Fruit fly (Drosophila melanogaster) Kc167 (cell line): Measurements from ENCODE around the gene ND-75.

Source experiments
- Myc ChIP-seq: fragments of >200 bp; optimal IDR thresholded peaks from 2 replicates; lab custom pipeline; 2017; ENCODE audit warnings: missing external identifiers
- Sin3A ChIP-seq: fragments of >200 bp; optimal IDR thresholded peaks from 2 replicates; lab custom pipeline; 2018; ENCODE audit warnings: missing external identifiers
- h ChIP-seq: fragments of >200 bp; optimal IDR thresholded peaks from 3 replicates; lab custom pipeline; 2018; ENCODE audit warnings: missing external identifiers
- insv ChIP-seq: fragments of >200 bp; optimal IDR thresholded peaks from 3 replicates; lab custom pipeline; 2018; ENCODE audit warnings: missing external identifiers
- psq ChIP-seq: fragments of >200 bp; optimal IDR thresholded peaks from 2 replicates; lab custom pipeline; 2017; ENCODE audit warnings: missing external identifiers
- ttk ChIP-seq: sonication (Bioruptor generic); optimal IDR thresholded peaks from 2 replicates; lab custom pipeline; 2017; ENCODE audit warnings: missing external identifiers

The ND-75 gene

DNA sequence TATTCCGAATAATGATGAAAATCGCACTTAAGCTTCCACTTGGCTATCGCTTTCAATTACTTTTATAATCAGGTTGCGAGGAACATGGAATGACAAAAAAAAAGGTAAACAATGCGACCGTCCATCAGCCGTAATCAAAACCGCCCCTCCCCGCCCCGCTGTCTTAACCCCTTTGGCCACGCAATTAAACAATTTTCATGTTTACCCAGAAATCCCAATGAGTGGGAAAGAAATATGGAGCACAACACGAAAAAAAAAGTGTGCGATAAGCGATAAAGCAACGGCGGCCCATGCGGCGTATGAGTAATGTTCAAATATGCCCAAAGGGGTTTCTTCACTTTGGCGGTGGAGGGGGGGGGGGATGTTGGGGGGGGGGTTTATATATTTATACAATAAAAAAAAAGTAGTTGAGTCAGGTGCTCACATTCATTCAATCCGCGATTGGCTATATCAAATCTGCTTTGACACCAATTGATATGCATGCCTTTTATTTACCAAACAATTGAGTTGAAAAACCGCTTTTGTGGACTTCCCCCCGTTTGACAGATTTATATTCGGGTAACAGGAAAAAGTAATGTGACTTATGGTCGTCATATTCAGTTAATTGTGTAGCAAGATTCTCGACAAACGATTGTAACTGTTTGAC is 52.4 kb downstream of the ND-75 start:
- TF ChIP-seq Myc (lab: Kevin White, UChicago) (no peak), Sin3A (lab: Kevin White, UChicago) (no peak), h (lab: Kevin White, UChicago) (no peak), ttk (no peak), psq (no peak), insv (lab: Kevin White, UChicago) (no peak)
